Worm (Caenorhabditis elegans) whole organism, L3 larva: Measurements from ENCODE around the gene srm-2.

Experiments used
- daf-12 ChIP-seq: fragments of 150-350 bp; optimal IDR thresholded peaks from 2 replicates; lab custom pipeline; 2014; ENCODE audit warnings: missing biosample characterization, missing genetic modification reagents, missing genetic modification characterization
- nhr-11 ChIP-seq: fragments of 150-350 bp; optimal IDR thresholded peaks from 2 replicates; lab custom pipeline; 2014; ENCODE audit warnings: missing biosample characterization, missing genetic modification characterization
- nhr-237 ChIP-seq: fragments of 150-350 bp; optimal IDR thresholded peaks from 2 replicates; lab custom pipeline; 2014; ENCODE audit warnings: missing biosample characterization, missing genetic modification characterization
- snpc-4 ChIP-seq: fragments of 150-350 bp; optimal IDR thresholded peaks from 2 replicates; lab custom pipeline; 2014; ENCODE audit warnings: missing biosample characterization, missing genetic modification characterization

- TF ChIP-seq nhr-11 (no peak), daf-12 (tag; lab: Kevin White, UChicago) (no peak), snpc-4 (no peak), nhr-237 (tag; lab: Kevin White, UChicago) (no peak)
Measured at ce11 chrIV:5028978-5029377, 20.5 kb downstream of the srm-2 start, which contains the start of the genes best-6 and C09B9.2.
